Fruit fly (Drosophila melanogaster): Measurements from ENCODE around the gene IleRS.

IleRS gene

dm6 chr3L:22316913-22317312, 28.4 kb downstream of the IleRS start:
- TF ChIP-seq CG1620 (GFP tag; optimal IDR thresholded peaks at IDR 0.05) (no peak), CG12768 (GFP tag; optimal IDR thresholded peaks at IDR 0.05) (no peak), CG11617 (GFP tag; optimal IDR thresholded peaks at IDR 0.05) (no peak), Crg-1 (GFP tag; optimal IDR thresholded peaks at IDR 0.05) (no peak), Hr96 (GFP tag; optimal IDR thresholded peaks at IDR 0.05) (no peak), cnc (optimal IDR thresholded peaks at IDR 0.05) (no peak), Mnt (GFP tag; optimal IDR thresholded peaks at IDR 0.05) (no peak), cic (GFP tag; optimal IDR thresholded peaks at IDR 0.05) (no peak), CG14711 (tag; optimal IDR thresholded peaks at IDR 0.05) (no peak), CG7101 (tag; optimal IDR thresholded peaks at IDR 0.05) (no peak), CG33017 (tag; optimal IDR thresholded peaks at IDR 0.05) (no peak), pad (GFP tag; optimal IDR thresholded peaks at IDR 0.05) (no peak), kay (GFP tag; ENCODE audit: borderline replicate concordance) (no peak), CG5204 (GFP tag; optimal IDR thresholded peaks at IDR 0.05) (no peak), ovo (GFP tag; optimal IDR thresholded peaks at IDR 0.05) (no peak), tj (GFP tag; optimal IDR thresholded peaks at IDR 0.05) (no peak), CG7045 (GFP tag; optimal IDR thresholded peaks at IDR 0.05) (no peak), bab1 (GFP tag; optimal IDR thresholded peaks at IDR 0.05) (no peak), Clk (GFP tag; optimal IDR thresholded peaks at IDR 0.05) (no peak), toe (GFP tag; optimal IDR thresholded peaks at IDR 0.05) (no peak)

DNA sequence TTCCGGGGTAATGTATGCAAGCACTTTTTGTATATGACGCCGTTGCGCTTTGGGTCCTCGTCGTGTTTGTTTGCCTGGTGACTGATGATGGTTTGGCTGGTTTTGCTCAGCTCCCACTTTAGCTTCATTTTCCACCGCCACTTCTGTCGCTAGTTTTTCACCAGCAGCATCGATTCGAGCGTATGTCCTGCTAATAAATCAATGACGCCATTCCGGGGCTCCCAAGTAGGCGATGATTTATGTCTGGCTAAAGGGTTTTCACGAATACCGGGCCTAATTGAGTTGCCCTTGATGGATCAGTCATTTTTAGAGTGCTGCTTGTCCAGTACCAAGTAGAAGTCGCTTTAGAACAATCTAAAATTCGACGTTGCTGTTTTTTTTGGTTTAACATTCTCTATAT, 41.0 kb downstream of the IleRS start, which contains the start of gene CG32450:
Gene CG32450 (plus strand): TSS at position 301 of the 400 bp plus-strand sequence.
- TF ChIP-seq kay (GFP tag; ENCODE audit: borderline replicate concordance): no peak
- no peak for TF ChIP-seq pad (GFP tag; optimal IDR thresholded peaks at IDR 0.05)
- no peak for TF ChIP-seq CG33017 (tag; optimal IDR thresholded peaks at IDR 0.05)
- no peak for TF ChIP-seq Hr96 (GFP tag; optimal IDR thresholded peaks at IDR 0.05)
- TF ChIP-seq cic (GFP tag; optimal IDR thresholded peaks at IDR 0.05): no peak
- no peak for TF ChIP-seq CG12768 (GFP tag; optimal IDR thresholded peaks at IDR 0.05)
- TF ChIP-seq bab1 (GFP tag; optimal IDR thresholded peaks at IDR 0.05): no peak
- TF ChIP-seq ovo (GFP tag; optimal IDR thresholded peaks at IDR 0.05): no peak
- TF ChIP-seq Clk (GFP tag; optimal IDR thresholded peaks at IDR 0.05): no peak
- TF ChIP-seq tj (GFP tag; optimal IDR thresholded peaks at IDR 0.05): no peak
- no peak for TF ChIP-seq CG11617 (GFP tag; optimal IDR thresholded peaks at IDR 0.05)
- no peak for TF ChIP-seq CG5204 (GFP tag; optimal IDR thresholded peaks at IDR 0.05)
- no peak for TF ChIP-seq CG7101 (tag; optimal IDR thresholded peaks at IDR 0.05)
- no peak for TF ChIP-seq CG1620 (GFP tag; optimal IDR thresholded peaks at IDR 0.05)
- no peak for TF ChIP-seq CG14711 (tag; optimal IDR thresholded peaks at IDR 0.05)
- no peak for TF ChIP-seq toe (GFP tag; optimal IDR thresholded peaks at IDR 0.05)
- no peak for TF ChIP-seq Mnt (GFP tag; optimal IDR thresholded peaks at IDR 0.05)
- TF ChIP-seq cnc (optimal IDR thresholded peaks at IDR 0.05): no peak
- no peak for TF ChIP-seq CG7045 (GFP tag; optimal IDR thresholded peaks at IDR 0.05)

- no peak for TF ChIP-seq Hr96 (GFP tag; optimal IDR thresholded peaks at IDR 0.05)
- TF ChIP-seq ovo (GFP tag; optimal IDR thresholded peaks at IDR 0.05): no peak
- TF ChIP-seq bab1 (GFP tag; optimal IDR thresholded peaks at IDR 0.05): no peak
- no peak for TF ChIP-seq Crg-1 (GFP tag; optimal IDR thresholded peaks at IDR 0.05)
- no peak for TF ChIP-seq CG14711 (tag; optimal IDR thresholded peaks at IDR 0.05)
- TF ChIP-seq CG33017 (tag; optimal IDR thresholded peaks at IDR 0.05): no peak
- TF ChIP-seq kay (GFP tag; ENCODE audit: borderline replicate concordance): no peak
- TF ChIP-seq Clk (GFP tag; optimal IDR thresholded peaks at IDR 0.05): no peak
- no peak for TF ChIP-seq CG1620 (GFP tag; optimal IDR thresholded peaks at IDR 0.05)
Observed at dm6 chr3L:22337816-22338215, 49.4 kb downstream of the IleRS start.

Data from whole organism, adult.